Fruit fly (Drosophila melanogaster) whole organism, pupa: ENCODE results near the gene Tudor-SN.

Experiments used
- CG32121 ChIP-seq: fragments of 200-800 bp; sonication (Bioruptor generic); IDR thresholded peaks from 2 replicates; pipeline ENCODE4 v1.3.6; 2022; ENCODE audit warnings: missing biosample characterization, missing genetic modification characterization
- CG4496 ChIP-seq: fragments of 200-800 bp; sonication (Bioruptor generic); IDR thresholded peaks from 3 replicates; pipeline ENCODE4 v1.3.6; 2022; ENCODE audit warnings: missing biosample characterization, missing genetic modification characterization

DNA sequence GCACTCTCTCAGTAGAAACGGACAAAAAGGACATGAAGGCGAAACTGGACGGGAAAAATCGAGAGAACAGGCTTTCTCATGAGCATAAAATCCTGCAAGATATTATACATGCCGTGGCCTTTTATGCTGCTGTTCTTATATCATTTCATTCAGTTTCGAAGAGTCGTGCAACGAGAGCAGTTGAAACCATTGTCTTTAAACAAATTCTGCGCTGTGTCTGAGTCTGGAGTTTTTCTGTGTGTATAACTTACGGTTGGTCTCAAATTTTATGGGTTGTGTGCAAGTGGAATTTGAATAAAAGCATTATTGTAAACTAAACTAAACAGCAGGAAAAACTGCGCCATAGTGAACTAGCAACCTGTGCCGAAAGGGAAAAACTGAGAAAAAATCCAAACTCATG is 3.4 kb upstream of the Tudor-SN start:
- TF ChIP-seq CG4496 (no peak), CG32121 (no peak)
